Worm (Caenorhabditis elegans): ENCODE results near the gene T28C12.1.
A peak's percentile ranks its signal among the peaks of the same experiment; 100 is the strongest.

T28C12.1 gene

DNA sequence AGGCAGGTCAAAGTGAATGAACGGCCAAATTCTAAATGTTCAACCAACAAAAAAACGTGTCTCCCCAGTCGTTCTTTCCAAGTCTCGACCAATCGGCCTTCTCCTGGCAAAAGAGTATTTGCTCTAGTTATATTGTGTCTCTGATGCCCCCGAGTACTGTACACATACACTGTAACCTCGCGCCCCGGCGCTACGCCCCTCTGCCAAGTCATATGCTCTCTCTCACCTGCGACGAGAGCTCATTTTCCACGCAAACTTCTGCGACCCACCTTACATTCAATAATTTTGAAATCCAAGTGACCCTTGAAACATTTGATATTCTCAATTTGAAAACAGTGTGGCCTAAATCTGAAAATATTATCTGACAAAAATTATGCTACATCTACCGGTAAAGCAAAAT lies 25.5 kb downstream of the T28C12.1 start:
- no peak for TF ChIP-seq ceh-6 (GFP tag; optimal IDR thresholded peaks at IDR 0.05)
- TF ChIP-seq F13H6.1 (tag; optimal IDR thresholded peaks at IDR 0.05) = peak; percentile 53

- TF ChIP-seq K02D7.2 (tag; optimal IDR thresholded peaks at IDR 0.05) = no peak
- no peak for TF ChIP-seq ceh-19 (GFP tag; optimal IDR thresholded peaks at IDR 0.05)
- TF ChIP-seq hlh-13 (GFP tag; optimal IDR thresholded peaks at IDR 0.05) = no peak
These were observed 27.0 kb downstream of the T28C12.1 start for ce11 chrV:6358709-6359108.

ce11 chrV:6359522-6359921 lies 27.8 kb downstream of the T28C12.1 start:
- TF ChIP-seq ceh-48 (tag; optimal IDR thresholded peaks at IDR 0.05) = no peak
- TF ChIP-seq ceh-18 (tag; optimal IDR thresholded peaks at IDR 0.05) = peak; percentile 26
- peak; percentile 31 for TF ChIP-seq ceh-34 (tag; optimal IDR thresholded peaks at IDR 0.05)
- no peak for TF ChIP-seq fkh-10 (GFP tag; optimal IDR thresholded peaks at IDR 0.05)
- TF ChIP-seq C08G9.2 (tag; optimal IDR thresholded peaks at IDR 0.05) = no peak
- peak; percentile 61 for TF ChIP-seq F13H6.1 (tag; optimal IDR thresholded peaks at IDR 0.05)

- TF ChIP-seq ceh-24 (tag; optimal IDR thresholded peaks at IDR 0.05) = no peak
- TF ChIP-seq ceh-6 (GFP tag; optimal IDR thresholded peaks at IDR 0.05) = no peak
- TF ChIP-seq pat-9 (tag; optimal IDR thresholded peaks at IDR 0.05) = no peak
- TF ChIP-seq npax-4 (tag; optimal IDR thresholded peaks at IDR 0.05) = no peak
- TF ChIP-seq syd-9 (tag; optimal IDR thresholded peaks at IDR 0.05) = no peak
- TF ChIP-seq elt-2 (tag; optimal IDR thresholded peaks at IDR 0.05) = no peak
- no peak for TF ChIP-seq odd-2 (tag; optimal IDR thresholded peaks at IDR 0.05)
These were observed 30.0 kb downstream of the T28C12.1 start for ce11 chrV:6361688-6362087.

ce11 chrV:6364806-6365205 lies 33.1 kb downstream of the T28C12.1 start:
- TF ChIP-seq ceh-45 (GFP tag; IDR thresholded peaks at IDR 0.05) = no peak
- no peak for TF ChIP-seq che-1 (tag; optimal IDR thresholded peaks at IDR 0.05)
- TF ChIP-seq rnt-1 (tag; optimal IDR thresholded peaks at IDR 0.05) = no peak
- no peak for TF ChIP-seq ceh-18 (tag; optimal IDR thresholded peaks at IDR 0.05)
- no peak for TF ChIP-seq lim-6 (tag; optimal IDR thresholded peaks at IDR 0.05)
- TF ChIP-seq fkh-6 (tag; optimal IDR thresholded peaks at IDR 0.05) = no peak
- no peak for TF ChIP-seq hlh-15 (tag; optimal IDR thresholded peaks at IDR 0.05)
- no peak for TF ChIP-seq ama-1 (optimal IDR thresholded peaks at IDR 0.05)
- TF ChIP-seq hlh-6 (tag; optimal IDR thresholded peaks at IDR 0.05) = no peak
- TF ChIP-seq hlh-13 (GFP tag; optimal IDR thresholded peaks at IDR 0.05) = no peak
- no peak for TF ChIP-seq ets-4 (tag; optimal IDR thresholded peaks at IDR 0.05)
- TF ChIP-seq Y22D7AL.16 (tag; optimal IDR thresholded peaks at IDR 0.05) = no peak
- TF ChIP-seq elt-2 (tag; optimal IDR thresholded peaks at IDR 0.05) = no peak
- no peak for TF ChIP-seq unc-55 (GFP tag; optimal IDR thresholded peaks at IDR 0.05)
- no peak for TF ChIP-seq odd-2 (tag; optimal IDR thresholded peaks at IDR 0.05)
- no peak for TF ChIP-seq zip-5 (tag; optimal IDR thresholded peaks at IDR 0.05)
- no peak for TF ChIP-seq nhr-232 (tag; optimal IDR thresholded peaks at IDR 0.05)
- no peak for TF ChIP-seq tbx-2 (tag; optimal IDR thresholded peaks at IDR 0.05)
- no peak for TF ChIP-seq ceh-19 (GFP tag; optimal IDR thresholded peaks at IDR 0.05)
- TF ChIP-seq unc-86 (tag; optimal IDR thresholded peaks at IDR 0.05) = no peak

- TF ChIP-seq nhr-232 (tag; optimal IDR thresholded peaks at IDR 0.05) (no peak), hlh-15 (tag; optimal IDR thresholded peaks at IDR 0.05) (no peak), nhr-11 (tag; optimal IDR thresholded peaks at IDR 0.05) (no peak), fax-1 (tag; optimal IDR thresholded peaks at IDR 0.05) (no peak), ceh-30 (tag; optimal IDR thresholded peaks at IDR 0.05) (no peak), dve-1 (tag; optimal IDR thresholded peaks at IDR 0.05) (no peak), ceh-31 (tag; optimal IDR thresholded peaks at IDR 0.05) (no peak), hlh-8 (tag; optimal IDR thresholded peaks at IDR 0.05) (no peak)
These were observed 33.9 kb downstream of the T28C12.1 start, which contains the start of gene cest-33 for ce11 chrV:6365597-6365996. TSS of gene cest-33 (minus strand) at chrV:6365671.

Measured in whole organism, late embryonic.